Worm (Caenorhabditis elegans) whole organism, late embryonic: ENCODE results near the gene hpo-18.

Source experiments
- T23F11.4 ChIP-seq: fragments of 200-800 bp; sonication (Bioruptor generic); optimal IDR thresholded peaks from 2 replicates; lab custom pipeline; 2018; ENCODE audit warnings: mild to moderate bottlenecking, missing genetic modification characterization, missing compliant biosample characterization
- ceh-9 ChIP-seq: sonication (generic microtip); optimal IDR thresholded peaks from 2 replicates; lab custom pipeline; 2016; ENCODE audit warnings: mild to moderate bottlenecking, missing genetic modification characterization, inconsistent platforms, missing compliant biosample characterization
- nhr-11 ChIP-seq: fragments of 150-350 bp; optimal IDR thresholded peaks from 2 replicates; lab custom pipeline; 2014; ENCODE audit warnings: missing biosample characterization, missing genetic modification characterization
- sox-4 ChIP-seq: sonication (generic microtip); optimal IDR thresholded peaks from 2 replicates; lab custom pipeline; 2017; ENCODE audit warnings: mild to moderate bottlenecking, missing genetic modification characterization, inconsistent platforms, missing compliant biosample characterization
- unc-3 ChIP-seq, 2 experiments: fragments of 200-800 bp in 1 of 2; sonication (Bioruptor generic) in 1 of 2; sonication (generic microtip) in 1 of 2; conservative IDR thresholded peaks in 1 of 2; optimal IDR thresholded peaks in 1 of 2; 2 replicates each; pipeline versions ENCODE4 v1.3.6 to Lab custom; 2016 to 2022; ENCODE audit warnings: missing compliant biosample characterization in 2 of 2, missing genetic modification characterization in 2 of 2, missing genetic modification reagents in 1 of 2
- ztf-16 ChIP-seq: sonication (generic microtip); optimal IDR thresholded peaks from 2 replicates; lab custom pipeline; 2017; ENCODE audit warnings: missing genetic modification characterization, missing compliant biosample characterization

- no peak for TF ChIP-seq sox-4 (tag; lab: Kevin White, UChicago)
- no peak for TF ChIP-seq ztf-16 (tag; lab: Kevin White, UChicago)
- no peak for TF ChIP-seq unc-3 (GFP tag; conservative IDR thresholded peaks at IDR 0.05; lab: Robert Waterston, UW)
- no peak for TF ChIP-seq unc-3 (tag; optimal IDR thresholded peaks at IDR 0.05; lab: Kevin White, UChicago)
- no peak for TF ChIP-seq ceh-9
- no peak for TF ChIP-seq nhr-11 (tag; lab: Kevin White, UChicago)
- no peak for TF ChIP-seq T23F11.4
These were observed at the start of gene hpo-18 for ce11 chrV:4346325-4346724.
